Fruit fly (Drosophila melanogaster) Kc167 (cell line): ENCODE results near the gene CG15021.

Source experiments
- Myc ChIP-seq: fragments of >200 bp; optimal IDR thresholded peaks from 2 replicates; lab custom pipeline; 2017; ENCODE audit warnings: missing external identifiers
- Sin3A ChIP-seq: fragments of >200 bp; optimal IDR thresholded peaks from 2 replicates; lab custom pipeline; 2018; ENCODE audit warnings: missing external identifiers
- psq ChIP-seq: fragments of >200 bp; optimal IDR thresholded peaks from 2 replicates; lab custom pipeline; 2017; ENCODE audit warnings: missing external identifiers

DNA sequence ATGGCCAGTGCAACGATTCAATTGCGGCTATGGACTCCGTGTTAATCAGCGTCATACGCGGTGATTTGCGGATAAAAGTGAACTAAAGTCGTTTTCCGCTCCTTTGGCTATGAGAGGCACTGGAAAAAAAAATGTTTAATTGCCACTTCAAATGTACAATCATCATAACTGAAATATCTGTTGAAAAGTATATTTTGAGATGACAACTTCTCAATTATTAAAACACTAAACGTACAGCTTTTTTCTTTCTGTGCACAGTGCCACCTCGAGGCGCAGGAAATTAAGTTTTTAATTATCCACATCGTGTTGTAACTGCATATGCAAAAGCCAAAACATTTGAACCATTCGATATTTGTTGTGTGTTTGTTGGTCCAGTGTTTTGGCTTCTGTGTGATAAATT is 43.7 kb upstream of the CG15021 start:
- no peak for TF ChIP-seq Myc
- TF ChIP-seq psq (lab: Kevin White, UChicago): no peak
- no peak for TF ChIP-seq Sin3A
